Worm (Caenorhabditis elegans): ENCODE results near the gene lntl-1.
A peak's percentile ranks its signal among the peaks of the same experiment; 100 is the strongest.

DNA sequence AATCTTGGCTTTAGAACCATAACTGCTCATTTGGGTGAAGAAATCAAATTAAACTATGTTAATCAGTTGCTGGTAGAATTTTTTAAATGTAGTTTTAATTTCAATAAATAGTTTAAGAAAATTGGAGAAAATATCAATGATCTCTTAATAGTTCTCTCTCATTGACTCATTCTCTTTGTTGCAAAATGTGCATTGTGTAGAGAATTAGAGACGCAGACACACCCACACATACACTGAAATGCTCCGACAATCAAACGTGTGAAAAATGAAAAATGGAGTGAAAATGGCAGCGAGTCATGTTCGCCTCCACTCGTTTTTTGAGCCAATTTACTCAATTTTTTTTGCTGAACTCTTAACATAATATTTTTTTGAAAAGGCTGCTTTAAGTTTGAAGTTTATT, 14.1 kb upstream of the lntl-1 start:
- TF ChIP-seq nhr-80 (tag; optimal IDR thresholded peaks at IDR 0.05) (peak; percentile 19), C17E4.6 (GFP tag; IDR thresholded peaks at IDR 0.05) (no peak), lsl-1 (GFP tag; optimal IDR thresholded peaks at IDR 0.05) (no peak), unc-62 (GFP tag; optimal IDR thresholded peaks at IDR 0.05) (no peak)
